Worm (Caenorhabditis elegans): ENCODE results near the gene F28B1.9.

F28B1.9 gene

ce11 chrV:17066634-17067033, 4.9 kb downstream of the F28B1.9 start:
- TF ChIP-seq dao-5 (tag; optimal IDR thresholded peaks at IDR 0.05) (no peak), W03F9.2 (tag; optimal IDR thresholded peaks at IDR 0.05) (no peak), him-1 (tag; optimal IDR thresholded peaks at IDR 0.05) (no peak)

ce11 chrV:17068839-17069238, 7.2 kb downstream of the F28B1.9 start, which contains the start of gene T05E12.8:
Gene T05E12.8 (plus strand): TSS chrV:17069139.
- TF ChIP-seq dao-5 (tag; optimal IDR thresholded peaks at IDR 0.05) (no peak), him-1 (tag; optimal IDR thresholded peaks at IDR 0.05) (no peak), W03F9.2 (tag; optimal IDR thresholded peaks at IDR 0.05) (no peak)

ce11 chrV:17071578-17071977, 9.9 kb downstream of the F28B1.9 start, which contains the start of gene srbc-14:
Gene srbc-14 (minus strand): TSS chrV:17071678.
- TF ChIP-seq W03F9.2 (tag; optimal IDR thresholded peaks at IDR 0.05): no peak
- no peak for TF ChIP-seq dao-5 (tag; optimal IDR thresholded peaks at IDR 0.05)
- TF ChIP-seq him-1 (tag; optimal IDR thresholded peaks at IDR 0.05): no peak

- TF ChIP-seq dao-5 (tag; optimal IDR thresholded peaks at IDR 0.05) (no peak), him-1 (tag; optimal IDR thresholded peaks at IDR 0.05) (no peak), W03F9.2 (tag; optimal IDR thresholded peaks at IDR 0.05) (no peak)
Measured at ce11 chrV:17075900-17076299, 14.2 kb downstream of the F28B1.9 start, which contains the start of gene str-125. Gene str-125 (minus strand): TSS chrV:17076000.

- no peak for TF ChIP-seq him-1 (tag; optimal IDR thresholded peaks at IDR 0.05)
- TF ChIP-seq W03F9.2 (tag; optimal IDR thresholded peaks at IDR 0.05): no peak
Measured at ce11 chrV:17077889-17078288, 16.2 kb downstream of the F28B1.9 start, which contains the start of gene T05E12.3. Gene T05E12.3 (minus strand): TSS chrV:17077989.

ce11 chrV:17079795-17080194, 18.1 kb downstream of the F28B1.9 start, which contains the start of gene srw-20:
Gene srw-20 (minus strand): TSS chrV:17079895.
- TF ChIP-seq W03F9.2 (tag; optimal IDR thresholded peaks at IDR 0.05) (no peak), him-1 (tag; optimal IDR thresholded peaks at IDR 0.05) (no peak), dao-5 (tag; optimal IDR thresholded peaks at IDR 0.05) (no peak)

- no peak for TF ChIP-seq W03F9.2 (tag; optimal IDR thresholded peaks at IDR 0.05)
- TF ChIP-seq him-1 (tag; optimal IDR thresholded peaks at IDR 0.05): no peak
- TF ChIP-seq dao-5 (tag; optimal IDR thresholded peaks at IDR 0.05): no peak
Measured at ce11 chrV:17082718-17083117, 21.0 kb downstream of the F28B1.9 start, which contains the start of gene T05E12.9. Gene T05E12.9 (minus strand): TSS chrV:17082818.

ce11 chrV:17089342-17089741, 27.7 kb downstream of the F28B1.9 start, which contains the start of gene T05E12.6:
Gene T05E12.6 (minus strand): TSS chrV:17089442.
- TF ChIP-seq dao-5 (tag; optimal IDR thresholded peaks at IDR 0.05) (no peak), W03F9.2 (tag; optimal IDR thresholded peaks at IDR 0.05) (no peak), him-1 (tag; optimal IDR thresholded peaks at IDR 0.05) (no peak)

- TF ChIP-seq dao-5 (tag; optimal IDR thresholded peaks at IDR 0.05): no peak
- TF ChIP-seq him-1 (tag; optimal IDR thresholded peaks at IDR 0.05): no peak
- TF ChIP-seq W03F9.2 (tag; optimal IDR thresholded peaks at IDR 0.05): no peak
Measured at ce11 chrV:17089931-17090429, 28.3 kb downstream of the F28B1.9 start, which contains the start of gene srh-237. Gene srh-237 (plus strand): TSS chrV:17090379.

ce11 chrV:17092262-17092661, 30.6 kb downstream of the F28B1.9 start, which contains the start of gene ZK218.1:
Gene ZK218.1 (plus strand): TSS chrV:17092562.
- TF ChIP-seq W03F9.2 (tag; optimal IDR thresholded peaks at IDR 0.05) (no peak), dao-5 (tag; optimal IDR thresholded peaks at IDR 0.05) (no peak), him-1 (tag; optimal IDR thresholded peaks at IDR 0.05) (no peak)

- TF ChIP-seq him-1 (tag; optimal IDR thresholded peaks at IDR 0.05): no peak
- TF ChIP-seq W03F9.2 (tag; optimal IDR thresholded peaks at IDR 0.05): no peak
- no peak for TF ChIP-seq dao-5 (tag; optimal IDR thresholded peaks at IDR 0.05)
Measured at ce11 chrV:17094568-17094967, 32.9 kb downstream of the F28B1.9 start.

- TF ChIP-seq him-1 (tag; optimal IDR thresholded peaks at IDR 0.05) (no peak), W03F9.2 (tag; optimal IDR thresholded peaks at IDR 0.05) (no peak), dao-5 (tag; optimal IDR thresholded peaks at IDR 0.05) (no peak)
Measured at ce11 chrV:17098669-17099068, 37.0 kb downstream of the F28B1.9 start, which contains the start of the genes ZK218.3 and ZK218.4. Gene ZK218.3 (minus strand): TSS chrV:17098769. Gene ZK218.4 (plus strand): TSS chrV:17098854.

ce11 chrV:17100829-17101228, 39.1 kb downstream of the F28B1.9 start, which contains the start of gene ZK218.5:
Gene ZK218.5 (plus strand): TSS chrV:17101129.
- TF ChIP-seq him-1 (tag; optimal IDR thresholded peaks at IDR 0.05): no peak
- TF ChIP-seq dao-5 (tag; optimal IDR thresholded peaks at IDR 0.05): no peak
- no peak for TF ChIP-seq W03F9.2 (tag; optimal IDR thresholded peaks at IDR 0.05)

ce11 chrV:17104527-17104926, 42.8 kb downstream of the F28B1.9 start, which contains the start of gene nhr-248:
Gene nhr-248 (minus strand): TSS chrV:17104627.
- TF ChIP-seq him-1 (tag; optimal IDR thresholded peaks at IDR 0.05) (no peak), dao-5 (tag; optimal IDR thresholded peaks at IDR 0.05) (no peak), W03F9.2 (tag; optimal IDR thresholded peaks at IDR 0.05) (no peak)

All from whole organism, L4/young adult.